Worm (Caenorhabditis elegans) whole organism, L1 larva: ENCODE measurements around the gene R12C12.6.

Source experiments
- F16B12.6 ChIP-seq: fragments of 150-350 bp; optimal IDR thresholded peaks from 2 replicates; lab custom pipeline; 2014; ENCODE audit warnings: missing biosample characterization, missing genetic modification characterization
- fkh-10 ChIP-seq: sonication (generic microtip); optimal IDR thresholded peaks from 2 replicates; lab custom pipeline; 2017; ENCODE audit warnings: missing biosample characterization, missing genetic modification reagents, missing genetic modification characterization
- nhr-28 ChIP-seq: fragments of 150-350 bp; optimal IDR thresholded peaks from 2 replicates; lab custom pipeline; 2014; ENCODE audit warnings: missing biosample characterization, missing genetic modification characterization
- tlp-1 ChIP-seq: fragments of 150-350 bp; optimal IDR thresholded peaks from 2 replicates; lab custom pipeline; 2014; ENCODE audit warnings: missing biosample characterization, missing genetic modification characterization
- unc-62 ChIP-seq: fragments of 150-350 bp; optimal IDR thresholded peaks from 2 replicates; lab custom pipeline; 2014; ENCODE audit warnings: missing biosample characterization, missing genetic modification reagents, missing genetic modification characterization

DNA sequence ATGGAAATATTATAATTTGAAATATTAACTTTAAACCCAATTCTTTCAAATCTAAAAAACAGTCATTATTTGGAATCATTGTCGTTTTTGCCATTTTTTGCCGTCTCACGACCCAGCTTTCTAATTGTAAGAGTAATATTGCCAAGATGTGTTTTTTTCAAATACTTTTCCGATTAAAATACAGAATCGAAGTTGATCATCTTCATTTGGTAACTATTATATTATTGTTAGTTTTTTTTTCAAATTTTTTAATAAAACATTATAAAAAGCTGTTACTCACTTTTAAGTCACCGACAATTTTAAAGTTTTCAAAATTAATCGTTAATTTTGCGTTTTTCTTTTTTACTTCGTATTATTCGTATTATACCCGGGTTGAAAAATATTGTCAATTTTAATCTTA lies 50.4 kb downstream of the R12C12.6 start, which contains the start of gene ins-5:
- TF ChIP-seq tlp-1 (tag; lab: Kevin White, UChicago): no peak
- no peak for TF ChIP-seq unc-62 (GFP tag; lab: Kevin White, UChicago)
- no peak for TF ChIP-seq nhr-28
- TF ChIP-seq fkh-10 (GFP tag; lab: Kevin White, UChicago): no peak
- no peak for TF ChIP-seq F16B12.6 (tag; lab: Kevin White, UChicago)
